Worm (Caenorhabditis elegans): ENCODE measurements around the gene nhr-102.

Gene nhr-102

DNA sequence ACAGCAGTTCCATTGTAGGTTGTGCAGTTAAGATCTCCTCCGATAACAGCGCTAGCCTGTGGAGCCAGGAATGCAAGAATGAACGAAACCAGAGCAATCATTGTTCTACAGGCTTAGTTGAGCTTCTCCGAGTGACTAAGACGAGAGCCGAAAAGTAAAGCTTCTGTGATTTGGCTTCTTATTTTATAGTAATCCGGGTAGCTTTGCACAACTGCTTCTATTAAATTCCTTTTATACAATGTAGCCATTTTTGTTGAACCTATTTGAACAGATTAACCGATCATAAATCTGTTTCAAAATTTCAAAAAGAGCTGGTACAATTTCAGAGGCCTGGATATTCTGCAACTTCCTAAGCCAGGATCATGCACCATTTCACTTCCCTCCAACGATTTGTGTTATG is 41.2 kb upstream of the nhr-102 start, which contains the start of gene F35E8.9:
TSS of gene F35E8.9 (minus strand) at position 101 of the 400 bp plus-strand sequence.
- TF ChIP-seq mls-2 (tag; optimal IDR thresholded peaks at IDR 0.05) (no peak), lin-13 (tag; optimal IDR thresholded peaks at IDR 0.05) (no peak), ztf-11 (tag; optimal IDR thresholded peaks at IDR 0.05) (no peak), sptf-1 (tag; optimal IDR thresholded peaks at IDR 0.05) (no peak)

ce11 chrV:15915919-15916318 is 39.7 kb upstream of the nhr-102 start, which contains the start of gene gst-38:
TSS of gene gst-38 (minus strand) at chrV:15916070.
- TF ChIP-seq nhr-76 (tag; optimal IDR thresholded peaks at IDR 0.05) = no peak
- TF ChIP-seq bed-3 (GFP tag; optimal IDR thresholded peaks at IDR 0.05) = no peak
- no peak for TF ChIP-seq sem-2 (GFP tag; optimal IDR thresholded peaks at IDR 0.05)
- TF ChIP-seq mab-5 (tag; optimal IDR thresholded peaks at IDR 0.05) = no peak
- no peak for TF ChIP-seq snpc-4 (tag; optimal IDR thresholded peaks at IDR 0.05)
- no peak for TF ChIP-seq pha-4 (tag; optimal IDR thresholded peaks at IDR 0.05)
- no peak for TF ChIP-seq mep-1 (tag; optimal IDR thresholded peaks at IDR 0.05)
- no peak for TF ChIP-seq nhr-12 (tag; optimal IDR thresholded peaks at IDR 0.05)
- no peak for TF ChIP-seq flh-1 (GFP tag; optimal IDR thresholded peaks at IDR 0.05)
- TF ChIP-seq nhr-28 (tag; optimal IDR thresholded peaks at IDR 0.05) = no peak
- no peak for TF ChIP-seq unc-120 (tag; optimal IDR thresholded peaks at IDR 0.05; ENCODE audit: poor library complexity, severe bottlenecking)
- no peak for TF ChIP-seq elt-3 (tag; optimal IDR thresholded peaks at IDR 0.05)
- no peak for TF ChIP-seq hlh-1 (tag; optimal IDR thresholded peaks at IDR 0.05)
- no peak for TF ChIP-seq nhr-2 (tag; optimal IDR thresholded peaks at IDR 0.05)
- no peak for TF ChIP-seq unc-62 (GFP tag; optimal IDR thresholded peaks at IDR 0.05)
- TF ChIP-seq elt-1 (tag; optimal IDR thresholded peaks at IDR 0.05; ENCODE audit: borderline replicate concordance, insufficient read depth) = no peak
- no peak for TF ChIP-seq M03D4.4 (tag; optimal IDR thresholded peaks at IDR 0.05)
- no peak for TF ChIP-seq ceh-39 (tag; optimal IDR thresholded peaks at IDR 0.05)

ce11 chrV:15915307-15915706 is 39.1 kb upstream of the nhr-102 start:
- TF ChIP-seq mep-1 (tag; optimal IDR thresholded peaks at IDR 0.05) (no peak), lsy-2 (tag; optimal IDR thresholded peaks at IDR 0.05) (no peak), hlh-1 (tag; optimal IDR thresholded peaks at IDR 0.05) (no peak), lin-13 (tag; optimal IDR thresholded peaks at IDR 0.05) (no peak), nhr-2 (tag; optimal IDR thresholded peaks at IDR 0.05) (no peak), unc-39 (tag; optimal IDR thresholded peaks at IDR 0.05) (no peak), cnd-1 (tag; optimal IDR thresholded peaks at IDR 0.05) (no peak), nhr-237 (tag; optimal IDR thresholded peaks at IDR 0.05) (no peak), nhr-76 (tag; optimal IDR thresholded peaks at IDR 0.05) (no peak)

DNA sequence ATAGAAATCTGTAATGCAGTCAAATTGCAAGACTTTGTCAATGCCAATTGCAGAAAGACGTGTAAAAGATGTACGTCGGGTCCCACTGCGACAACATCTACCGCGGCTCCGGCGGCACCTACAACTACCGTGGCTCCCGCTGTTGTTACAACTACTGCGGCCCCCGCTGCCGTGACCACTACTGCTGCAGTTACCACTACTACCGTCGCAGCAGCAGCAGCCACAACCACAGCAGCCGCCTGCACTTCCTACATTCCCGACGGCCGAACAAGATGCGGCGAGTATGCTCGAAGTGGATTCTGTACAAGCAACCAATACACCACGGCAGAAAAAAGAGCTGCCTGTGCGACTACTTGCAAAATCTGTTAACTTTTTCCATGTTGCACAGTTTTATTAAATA is 38.6 kb upstream of the nhr-102 start:
- TF ChIP-seq lin-32 (GFP tag; optimal IDR thresholded peaks at IDR 0.05) = no peak
- peak; percentile 32 for TF ChIP-seq drap-1 (GFP tag; optimal IDR thresholded peaks at IDR 0.05)

DNA sequence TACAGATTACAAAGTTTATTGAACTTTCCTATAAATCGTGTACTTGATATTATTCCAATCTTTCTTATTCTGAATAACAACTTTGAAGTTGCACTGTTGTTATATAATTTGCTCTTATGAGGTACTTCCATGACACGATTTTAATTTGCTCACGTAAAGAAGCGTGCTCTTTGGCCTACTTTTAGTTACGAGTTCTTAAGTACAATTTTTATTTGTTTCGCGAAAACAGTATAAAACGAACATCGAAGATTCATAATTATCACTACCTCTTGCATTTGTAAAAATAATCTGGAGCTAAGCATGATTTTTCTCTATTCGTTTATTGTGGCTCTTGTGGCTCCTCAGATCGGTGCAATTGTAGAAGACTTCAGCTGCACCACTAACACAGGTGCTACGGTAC is 37.5 kb upstream of the nhr-102 start, which contains the start of gene F35E8.7:
TSS of gene F35E8.7 (plus strand) at position 301 of the 400 bp plus-strand sequence.
- TF ChIP-seq mls-2 (tag; optimal IDR thresholded peaks at IDR 0.05) (no peak), unc-39 (tag; optimal IDR thresholded peaks at IDR 0.05) (no peak), ceh-39 (tag; optimal IDR thresholded peaks at IDR 0.05) (no peak), lsy-2 (tag; optimal IDR thresholded peaks at IDR 0.05) (no peak), unc-62 (GFP tag; optimal IDR thresholded peaks at IDR 0.05) (no peak), elt-3 (tag; optimal IDR thresholded peaks at IDR 0.05) (no peak), elt-1 (tag; optimal IDR thresholded peaks at IDR 0.05; ENCODE audit: borderline replicate concordance, insufficient read depth) (no peak), nhr-12 (tag; optimal IDR thresholded peaks at IDR 0.05) (no peak), mab-5 (tag; optimal IDR thresholded peaks at IDR 0.05) (no peak)

- no peak for TF ChIP-seq nhr-237 (tag; optimal IDR thresholded peaks at IDR 0.05)
- no peak for TF ChIP-seq ceh-43 (GFP tag; optimal IDR thresholded peaks at IDR 0.05)
- TF ChIP-seq nhr-12 (tag; optimal IDR thresholded peaks at IDR 0.05) = no peak
- no peak for TF ChIP-seq snpc-4 (tag; optimal IDR thresholded peaks at IDR 0.05)
- TF ChIP-seq ceh-39 (tag; optimal IDR thresholded peaks at IDR 0.05) = no peak
- TF ChIP-seq M03D4.4 (tag; optimal IDR thresholded peaks at IDR 0.05) = no peak
- no peak for TF ChIP-seq nhr-2 (tag; optimal IDR thresholded peaks at IDR 0.05)
- TF ChIP-seq ham-2 (GFP tag; optimal IDR thresholded peaks at IDR 0.05) = no peak
- TF ChIP-seq pha-4 (tag; optimal IDR thresholded peaks at IDR 0.05) = no peak
- no peak for TF ChIP-seq lsy-2 (tag; optimal IDR thresholded peaks at IDR 0.05)
- TF ChIP-seq unc-62 (GFP tag; optimal IDR thresholded peaks at IDR 0.05) = no peak
- TF ChIP-seq blmp-1 (tag; optimal IDR thresholded peaks at IDR 0.05) = no peak
- TF ChIP-seq mep-1 (tag; optimal IDR thresholded peaks at IDR 0.05) = no peak
- TF ChIP-seq lin-32 (GFP tag; optimal IDR thresholded peaks at IDR 0.05) = no peak
- no peak for TF ChIP-seq unc-39 (tag; optimal IDR thresholded peaks at IDR 0.05)
- no peak for TF ChIP-seq lin-13 (tag; optimal IDR thresholded peaks at IDR 0.05)
Measured at ce11 chrV:15912677-15913076, 36.5 kb upstream of the nhr-102 start.
